Worm (Caenorhabditis elegans) whole organism, late embryonic: ENCODE measurements around the gene C16C8.18.

Source experiments
- ama-1 ChIP-seq: fragments of 150-350 bp; optimal IDR thresholded peaks from 2 replicates; lab custom pipeline; 2014
- pqm-1 ChIP-seq: sonication (generic microtip); optimal IDR thresholded peaks from 2 replicates; lab custom pipeline; 2016; ENCODE audit warnings: missing genetic modification characterization, missing compliant biosample characterization
- zip-5 ChIP-seq: sonication (generic microtip); optimal IDR thresholded peaks from 2 replicates; lab custom pipeline; 2016; ENCODE audit warnings: missing genetic modification characterization, missing compliant biosample characterization

DNA sequence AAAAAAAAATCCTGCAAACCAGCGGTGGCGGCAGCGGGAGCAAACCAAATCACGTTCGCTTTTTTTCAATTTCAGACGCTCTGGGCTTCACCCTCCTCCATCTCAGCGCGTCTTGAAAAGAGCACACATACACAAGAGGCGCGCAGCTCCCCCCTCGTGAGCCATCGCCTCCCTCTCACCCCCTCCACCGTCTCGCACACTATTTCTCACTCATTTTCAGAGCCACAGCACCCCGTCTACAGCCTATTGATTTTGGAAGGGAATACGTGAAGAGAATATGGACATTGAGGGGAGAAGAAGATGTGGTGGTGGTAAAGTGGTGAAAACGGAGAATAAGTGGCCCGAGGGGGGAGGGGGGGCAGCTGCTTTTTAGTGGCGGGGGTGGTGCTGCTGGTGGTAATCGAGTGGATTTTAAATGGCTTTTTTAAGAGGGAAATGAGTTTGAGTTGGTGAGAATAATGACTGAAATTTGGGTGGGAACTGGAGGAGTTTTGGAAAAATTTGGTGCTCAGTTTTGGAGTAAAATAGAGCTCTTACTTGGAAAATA, 1.3 kb upstream of the C16C8.18 start:
- TF ChIP-seq zip-5 (tag; lab: Kevin White, UChicago) (no peak), ama-1 (lab: Kevin White, UChicago) (no peak), pqm-1 (tag; lab: Kevin White, UChicago) (no peak)
